Fruit fly (Drosophila melanogaster) whole organism, embryonic: ENCODE measurements around the gene T48.

Experiments
- ATbp ChIP-seq: fragments of 200-800 bp; sonication (Bioruptor generic); optimal IDR thresholded peaks from 2 replicates; lab custom pipeline; 2017; ENCODE audit warnings: missing biosample characterization, mild to moderate bottlenecking, missing genetic modification characterization, missing genetic modification reagents
- CG10267 ChIP-seq: fragments of 200-800 bp; sonication (Bioruptor generic); optimal IDR thresholded peaks from 2 replicates; lab custom pipeline; 2018; ENCODE audit warnings: missing biosample characterization, mild to moderate bottlenecking, missing genetic modification characterization, moderate library complexity
- CG12071 ChIP-seq: fragments of 200-800 bp; sonication (Bioruptor generic); optimal IDR thresholded peaks from 3 replicates; lab custom pipeline; 2018; ENCODE audit warnings: missing biosample characterization, mild to moderate bottlenecking, missing genetic modification characterization
- CG12744 ChIP-seq: fragments of 200-800 bp; sonication (Bioruptor generic); optimal IDR thresholded peaks from 2 replicates; lab custom pipeline; 2016; ENCODE audit warnings: missing biosample characterization, missing genetic modification characterization
- CG12769 ChIP-seq: fragments of 200-800 bp; sonication (Bioruptor generic); optimal IDR thresholded peaks from 2 replicates; lab custom pipeline; 2019; ENCODE audit warnings: missing biosample characterization, mild to moderate bottlenecking, missing genetic modification characterization, moderate library complexity
- CG14050 ChIP-seq: fragments of 200-800 bp; sonication (Bioruptor generic); IDR thresholded peaks from 3 replicates; pipeline ENCODE4 v1.3.6; 2022; ENCODE audit warnings: missing biosample characterization, missing genetic modification characterization
- CG1529 ChIP-seq: fragments of 200-800 bp; sonication (Bioruptor generic); optimal IDR thresholded peaks from 3 replicates; lab custom pipeline; 2018; ENCODE audit warnings: missing biosample characterization, missing genetic modification characterization
- CG17912 ChIP-seq: fragments of 200-800 bp; sonication (Bioruptor generic); optimal IDR thresholded peaks from 2 replicates; lab custom pipeline; 2018; ENCODE audit warnings: missing biosample characterization, mild to moderate bottlenecking, missing genetic modification characterization
- CG1832 ChIP-seq: fragments of 200-800 bp; sonication (Bioruptor generic); optimal IDR thresholded peaks from 2 replicates; lab custom pipeline; 2017; ENCODE audit warnings: missing biosample characterization, mild to moderate bottlenecking, missing genetic modification characterization, inconsistent platforms
- CG2712 ChIP-seq: fragments of 200-800 bp; optimal IDR thresholded peaks from 3 replicates; lab custom pipeline; 2019; ENCODE audit warnings: missing biosample characterization, mild to moderate bottlenecking, missing genetic modification characterization, moderate library complexity
- CG31388 ChIP-seq: fragments of 200-800 bp; sonication (Bioruptor generic); optimal IDR thresholded peaks from 2 replicates; lab custom pipeline; 2016; ENCODE audit warnings: missing biosample characterization, missing genetic modification characterization
- CG32767 ChIP-seq: fragments of 200-800 bp; sonication (Bioruptor generic); IDR thresholded peaks from 2 replicates; pipeline ENCODE4 v1.3.6; 2022; ENCODE audit warnings: missing biosample characterization, missing genetic modification characterization
- CG4282 ChIP-seq: fragments of 200-800 bp; sonication (Bioruptor generic); optimal IDR thresholded peaks from 2 replicates; lab custom pipeline; 2016; ENCODE audit warnings: missing biosample characterization, missing genetic modification characterization
- CG4617 ChIP-seq: fragments of 200-800 bp; sonication (Bioruptor generic); optimal IDR thresholded peaks from 3 replicates; lab custom pipeline; 2016; ENCODE audit warnings: missing biosample characterization, missing genetic modification characterization, borderline replicate concordance
- CG4707 ChIP-seq: fragments of 200-800 bp; sonication (Bioruptor generic); optimal IDR thresholded peaks from 2 replicates; lab custom pipeline; 2018; ENCODE audit warnings: missing biosample characterization, mild to moderate bottlenecking, missing genetic modification characterization, moderate library complexity
- CG6813 ChIP-seq: fragments of 200-800 bp; sonication (Bioruptor generic); optimal IDR thresholded peaks from 2 replicates; lab custom pipeline; 2017; ENCODE audit warnings: missing biosample characterization, missing genetic modification characterization, mild to moderate bottlenecking, moderate library complexity, missing genetic modification reagents
- CG7357 ChIP-seq: fragments of 200-800 bp; sonication (Bioruptor generic); IDR thresholded peaks from 3 replicates; pipeline ENCODE4 v1.3.6; 2022; ENCODE audit warnings: missing biosample characterization, missing genetic modification characterization
- CG8290 ChIP-seq, 3 experiments: fragments of 200-800 bp; sonication (Bioruptor generic); optimal IDR thresholded peaks; 2 replicates each; lab custom pipeline; 2016 to 2019; ENCODE audit warnings: missing biosample characterization in 3 of 3, missing genetic modification characterization in 3 of 3, mild to moderate bottlenecking in 2 of 3, moderate library complexity in 1 of 3
- CG8359 ChIP-seq: fragments of 200-800 bp; sonication (Bioruptor generic); optimal IDR thresholded peaks from 2 replicates; lab custom pipeline; 2017; ENCODE audit warnings: missing biosample characterization, mild to moderate bottlenecking, missing genetic modification characterization, borderline replicate concordance
- CG8924 ChIP-seq: fragments of 200-800 bp; optimal IDR thresholded peaks from 3 replicates; lab custom pipeline; 2019; ENCODE audit warnings: missing biosample characterization, mild to moderate bottlenecking, missing genetic modification characterization, moderate library complexity
- CG9727 ChIP-seq: fragments of 200-800 bp; sonication (Bioruptor generic); optimal IDR thresholded peaks from 3 replicates; lab custom pipeline; 2017; ENCODE audit warnings: missing biosample characterization, mild to moderate bottlenecking, missing genetic modification characterization
- CG9876 ChIP-seq: fragments of 200-800 bp; sonication (Bioruptor generic); optimal IDR thresholded peaks from 2 replicates; lab custom pipeline; 2016; ENCODE audit warnings: missing biosample characterization, missing genetic modification characterization
- Dbx ChIP-seq: fragments of 200-800 bp; sonication (Bioruptor generic); IDR thresholded peaks from 3 replicates; pipeline ENCODE4 v1.3.6; 2022; ENCODE audit warnings: missing biosample characterization, missing genetic modification characterization
- Dll ChIP-seq: fragments of 200-800 bp; sonication (Bioruptor generic); IDR thresholded peaks from 4 replicates; pipeline ENCODE4 v1.3.6; 2022; ENCODE audit warnings: missing biosample characterization, missing genetic modification characterization; ENCODE audit not compliant: partially characterized antibody
- Ets97D ChIP-seq: fragments of 200-800 bp; sonication (Bioruptor generic); optimal IDR thresholded peaks from 3 replicates; lab custom pipeline; 2016; ENCODE audit warnings: missing biosample characterization, missing genetic modification characterization
- Gsc ChIP-seq: fragments of 200-800 bp; sonication (Bioruptor generic); IDR thresholded peaks from 2 replicates; pipeline ENCODE4 v1.3.6; 2022; ENCODE audit warnings: missing biosample characterization, missing genetic modification characterization
- HHEX ChIP-seq: fragments of 200-800 bp; sonication (Bioruptor generic); optimal IDR thresholded peaks from 3 replicates; lab custom pipeline; 2017; ENCODE audit warnings: missing biosample characterization, mild to moderate bottlenecking, missing genetic modification characterization, missing genetic modification reagents
- Hmr ChIP-seq: fragments of 200-800 bp; sonication (Bioruptor generic); optimal IDR thresholded peaks from 3 replicates; lab custom pipeline; 2017; ENCODE audit warnings: mild to moderate bottlenecking, missing biosample characterization, missing genetic modification reagents, missing genetic modification characterization
- Lhr ChIP-seq: fragments of 200-800 bp; sonication (Bioruptor generic); optimal IDR thresholded peaks from 3 replicates; lab custom pipeline; 2017; ENCODE audit warnings: mild to moderate bottlenecking, missing biosample characterization, missing genetic modification reagents, missing genetic modification characterization
- Med ChIP-seq: fragments of 200-800 bp; sonication (Bioruptor generic); peaks from one replicate; lab custom pipeline; 2016; ENCODE audit warnings: missing biosample characterization, missing genetic modification characterization, mild to moderate bottlenecking, inconsistent platforms, moderate library complexity
- NK7.1 ChIP-seq: fragments of 200-800 bp; sonication (Bioruptor generic); optimal IDR thresholded peaks from 3 replicates; lab custom pipeline; 2016; ENCODE audit warnings: missing biosample characterization, missing genetic modification characterization
- Nf-YA ChIP-seq: fragments of 200-800 bp; sonication (Bioruptor generic); IDR thresholded peaks from 2 replicates; pipeline ENCODE4 v1.3.6; 2022; ENCODE audit warnings: missing biosample characterization, missing genetic modification characterization
- Sry-β ChIP-seq: fragments of 200-800 bp; sonication (Bioruptor generic); optimal IDR thresholded peaks from 2 replicates; lab custom pipeline; 2018; ENCODE audit warnings: missing biosample characterization, mild to moderate bottlenecking, missing genetic modification characterization, moderate library complexity
- ac ChIP-seq: fragments of 200-800 bp; sonication (Bioruptor generic); optimal IDR thresholded peaks from 3 replicates; lab custom pipeline; 2017; ENCODE audit warnings: missing biosample characterization, mild to moderate bottlenecking, missing genetic modification characterization
- amos ChIP-seq: fragments of 200-800 bp; sonication (Bioruptor generic); IDR thresholded peaks from 2 replicates; pipeline ENCODE4 v1.3.6; 2022; ENCODE audit warnings: missing biosample characterization, missing genetic modification characterization; ENCODE audit not compliant: partially characterized antibody
- ash1 ChIP-seq: fragments of 200-800 bp; sonication (Bioruptor generic); optimal IDR thresholded peaks from 2 replicates; lab custom pipeline; 2018; ENCODE audit warnings: missing biosample characterization, mild to moderate bottlenecking, missing genetic modification characterization
- bab2 ChIP-seq: fragments of 200-800 bp; sonication (Bioruptor generic); optimal IDR thresholded peaks from 2 replicates; lab custom pipeline; 2016; ENCODE audit warnings: missing biosample characterization, missing genetic modification characterization
- crc ChIP-seq: fragments of 200-800 bp; sonication (Bioruptor generic); optimal IDR thresholded peaks from 2 replicates; lab custom pipeline; 2016; ENCODE audit warnings: missing biosample characterization, missing genetic modification characterization
- crol ChIP-seq: fragments of 200-800 bp; sonication (Bioruptor generic); IDR thresholded peaks from 2 replicates; pipeline ENCODE4 v1.3.6; 2022; ENCODE audit warnings: missing biosample characterization, missing genetic modification characterization
- cwo ChIP-seq: fragments of 200-800 bp; sonication (Bioruptor generic); optimal IDR thresholded peaks from 3 replicates; lab custom pipeline; 2017; ENCODE audit warnings: missing biosample characterization, missing genetic modification characterization, mild to moderate bottlenecking, moderate library complexity, missing genetic modification reagents
- da ChIP-seq: fragments of 200-800 bp; sonication (Bioruptor generic); optimal IDR thresholded peaks from 2 replicates; lab custom pipeline; 2016; ENCODE audit warnings: missing biosample characterization, missing genetic modification characterization
- gsb ChIP-seq: fragments of 200-800 bp; sonication (Bioruptor generic); IDR thresholded peaks from 2 replicates; pipeline ENCODE4 v1.3.6; 2022; ENCODE audit warnings: missing biosample characterization, missing genetic modification characterization
- hbn ChIP-seq: fragments of 200-800 bp; sonication (Bioruptor generic); IDR thresholded peaks from 2 replicates; pipeline ENCODE4 v1.3.6; 2022; ENCODE audit warnings: missing biosample characterization, missing genetic modification characterization; ENCODE audit not compliant: partially characterized antibody
- jigr1 ChIP-seq: fragments of 200-800 bp; sonication (Bioruptor generic); IDR thresholded peaks from 3 replicates; pipeline ENCODE4 v1.3.6; 2022; ENCODE audit warnings: missing biosample characterization, missing genetic modification characterization
- kay ChIP-seq: fragments of 200-800 bp; sonication (Bioruptor generic); optimal IDR thresholded peaks from 2 replicates; lab custom pipeline; 2016; ENCODE audit warnings: missing biosample characterization, missing genetic modification characterization
- lov ChIP-seq, 2 experiments: fragments of 200-800 bp in 1 of 2; fragments of >200 bp in 1 of 2; sonication (Bioruptor generic) in 1 of 2; IDR thresholded peaks in 1 of 2; optimal IDR thresholded peaks in 1 of 2; 2 replicates in 1 of 2; 3 replicates in 1 of 2; pipeline versions ENCODE4 v1.3.6 to Lab custom; 2017 to 2022; ENCODE audit warnings: missing biosample characterization in 1 of 2, missing genetic modification characterization in 1 of 2
- p53 ChIP-seq: fragments of 200-800 bp; sonication (Bioruptor generic); optimal IDR thresholded peaks from 2 replicates; lab custom pipeline; 2016; ENCODE audit warnings: missing biosample characterization, missing genetic modification characterization
- scrt ChIP-seq: fragments of 200-800 bp; sonication (Bioruptor generic); optimal IDR thresholded peaks from 2 replicates; lab custom pipeline; 2018; ENCODE audit warnings: missing biosample characterization, mild to moderate bottlenecking, missing genetic modification characterization, moderate library complexity
- sens-2 ChIP-seq: fragments of 200-800 bp; sonication (Bioruptor generic); IDR thresholded peaks from 2 replicates; pipeline ENCODE4 v1.3.6; 2022; ENCODE audit warnings: missing biosample characterization, missing genetic modification characterization
- sug ChIP-seq: fragments of 200-800 bp; optimal IDR thresholded peaks from 2 replicates; lab custom pipeline; 2019; ENCODE audit warnings: missing biosample characterization, mild to moderate bottlenecking, missing genetic modification characterization, moderate library complexity

T48 gene

DNA sequence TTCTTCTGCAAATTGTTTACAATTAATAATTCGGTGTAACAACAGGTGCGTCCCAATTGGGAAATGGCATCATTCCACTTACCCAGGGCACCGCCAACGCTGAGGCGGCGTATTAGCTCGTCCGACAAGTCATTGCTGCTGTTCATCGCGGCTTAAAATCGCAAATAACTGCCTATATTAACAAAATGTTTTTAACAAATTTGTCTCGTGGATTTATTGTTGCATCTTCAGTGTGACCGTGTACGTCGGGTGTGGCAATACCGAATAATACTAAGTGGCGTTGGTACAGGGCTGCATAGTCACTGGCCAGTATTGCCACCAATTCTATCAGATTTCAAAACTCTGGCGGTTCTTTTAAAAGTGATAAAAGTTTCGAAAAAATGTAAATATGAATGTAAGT lies 31.1 kb downstream of the T48 start, which contains the start of gene Ets97D (continued):
- TF ChIP-seq CG10267 (tag; lab: Kevin White, UChicago), result peak; percentile 43
- TF ChIP-seq CG8924, result peak; percentile 63
- TF ChIP-seq CG32767 (GFP tag; lab: Robert Waterston, UW), result no peak
- no peak for TF ChIP-seq CG9727 (GFP tag; lab: Kevin White, UChicago)
- no peak for TF ChIP-seq jigr1
- TF ChIP-seq sug (tag; lab: Kevin White, UChicago), result peak; percentile 15
- no peak for TF ChIP-seq Sry-β
- no peak for TF ChIP-seq da (GFP tag; lab: Kevin White, UChicago)
- peak; percentile 84 for TF ChIP-seq Ets97D (GFP tag; lab: Kevin White, UChicago)
- no peak for TF ChIP-seq Hmr (GFP tag; lab: Kevin White, UChicago)
- TF ChIP-seq CG12071 (GFP tag; lab: Kevin White, UChicago), result no peak
- no peak for TF ChIP-seq crol
- no peak for TF ChIP-seq NK7.1 (GFP tag; lab: Kevin White, UChicago)
- TF ChIP-seq CG12744 (GFP tag; lab: Kevin White, UChicago), result no peak
- no peak for TF ChIP-seq gsb
- TF ChIP-seq Med (GFP tag; lab: Kevin White, UChicago), result peak; percentile 68
- no peak for TF ChIP-seq CG8290 (GFP tag; optimal IDR thresholded peaks at IDR 0.05; lab: Kevin White, UChicago)
- peak in 1 of 2 experiments; percentile 68 for TF ChIP-seq CG8290 (tag; optimal IDR thresholded peaks at IDR 0.05; lab: Kevin White, UChicago)
- no peak for TF ChIP-seq CG31388 (GFP tag; lab: Kevin White, UChicago)
- no peak for TF ChIP-seq bab2
- no peak for TF ChIP-seq amos
- no peak for TF ChIP-seq ac (GFP tag; lab: Kevin White, UChicago)
- no peak for TF ChIP-seq hbn (GFP tag; lab: Robert Waterston, UW)
- TF ChIP-seq Gsc (GFP tag; lab: Robert Waterston, UW), result no peak
- TF ChIP-seq ash1 (GFP tag; lab: Kevin White, UChicago), result no peak
- no peak for TF ChIP-seq CG14050 (GFP tag; lab: Robert Waterston, UW)
- peak; percentile 43; the same call in 2 of the 4 replicates for TF ChIP-seq Dll (GFP tag; lab: Robert Waterston, UW)
- peak; percentile 29 for TF ChIP-seq CG2712 (tag; lab: Kevin White, UChicago)
- TF ChIP-seq CG1832 (GFP tag; lab: Kevin White, UChicago), result no peak
- TF ChIP-seq CG4617, result peak; percentile 94
- no peak for TF ChIP-seq CG6813 (GFP tag; lab: Kevin White, UChicago)
- no peak for TF ChIP-seq CG4707 (GFP tag; lab: Kevin White, UChicago)
- TF ChIP-seq p53 (GFP tag; lab: Kevin White, UChicago), result peak; percentile 1
- TF ChIP-seq CG12769, result peak; percentile 8
- no peak for TF ChIP-seq HHEX (GFP tag; lab: Kevin White, UChicago)
- TF ChIP-seq CG9876 (GFP tag; lab: Kevin White, UChicago), result no peak
- no peak for TF ChIP-seq CG8359 (GFP tag; lab: Kevin White, UChicago)
- no peak for TF ChIP-seq ATbp (GFP tag; lab: Kevin White, UChicago)
- no peak for TF ChIP-seq lov (optimal IDR thresholded peaks at IDR 0.05; lab: Kevin White, UChicago)
- no peak for TF ChIP-seq lov (GFP tag; IDR thresholded peaks at IDR 0.05; lab: Robert Waterston, UW)
- TF ChIP-seq sens-2 (GFP tag; lab: Robert Waterston, UW), result no peak
- TF ChIP-seq CG4282 (GFP tag; lab: Kevin White, UChicago), result no peak
- no peak for TF ChIP-seq CG1529 (GFP tag; lab: Kevin White, UChicago)
- no peak for TF ChIP-seq cwo (GFP tag; lab: Kevin White, UChicago)
- no peak for TF ChIP-seq CG17912 (GFP tag; lab: Kevin White, UChicago)
- no peak for TF ChIP-seq Nf-YA (GFP tag; lab: Robert Waterston, UW)
- TF ChIP-seq Dbx, result no peak
- no peak for TF ChIP-seq CG7357 (GFP tag; lab: Robert Waterston, UW)
- TF ChIP-seq scrt (GFP tag; lab: Kevin White, UChicago), result peak; percentile 68
- TF ChIP-seq crc (GFP tag; lab: Kevin White, UChicago), result no peak
- TF ChIP-seq Lhr (GFP tag; lab: Kevin White, UChicago), result peak; percentile 44
- TF ChIP-seq kay (GFP tag; lab: Kevin White, UChicago), result no peak
